Worm (Caenorhabditis elegans) whole organism, L4/young adult: ENCODE data around the gene C08F8.6.

ENCODE experiments used
- W03F9.2 ChIP-seq: fragments of 150-350 bp; optimal IDR thresholded peaks from 2 replicates; lab custom pipeline; 2014; ENCODE audit warnings: missing biosample characterization, missing genetic modification characterization
- him-1 ChIP-seq: sonication (generic microtip); optimal IDR thresholded peaks from 2 replicates; lab custom pipeline; 2016; ENCODE audit warnings: missing genotype, missing genetic modification reagents, missing genetic modification characterization, missing compliant biosample characterization

- no peak for TF ChIP-seq him-1 (tag; lab: Kevin White, UChicago)
- no peak for TF ChIP-seq W03F9.2
Measured at ce11 chrIV:11125200-11125599, 39.5 kb downstream of the C08F8.6 start.
